Worm (Caenorhabditis elegans) whole organism, late embryonic: Measurements from ENCODE around the gene C07D8.6.
"Not testable (repeated sequence)": the region's sequence is repeated elsewhere in the genome, so short reads cannot be mapped to it uniquely, and the experiment has no call there.

Experiments
- C08G9.2 ChIP-seq: sonication (generic microtip); optimal IDR thresholded peaks from 2 replicates; lab custom pipeline; 2016; ENCODE audit warnings: mild to moderate bottlenecking, missing genetic modification characterization, moderate library complexity, missing compliant biosample characterization
- C38D4.7 ChIP-seq: fragments of 200-800 bp; sonication (Bioruptor generic); optimal IDR thresholded peaks from 2 replicates; lab custom pipeline; 2018; ENCODE audit warnings: mild to moderate bottlenecking, missing genetic modification characterization, moderate library complexity, missing compliant biosample characterization
- F13H6.1 ChIP-seq: sonication (generic microtip); optimal IDR thresholded peaks from 2 replicates; lab custom pipeline; 2016; ENCODE audit warnings: missing genetic modification characterization, missing compliant biosample characterization
- K02D7.2 ChIP-seq: sonication (generic microtip); optimal IDR thresholded peaks from 2 replicates; lab custom pipeline; 2017; ENCODE audit warnings: mild to moderate bottlenecking, missing genetic modification characterization, missing compliant biosample characterization
- K09A11.1 ChIP-seq: sonication (generic microtip); optimal IDR thresholded peaks from 2 replicates; lab custom pipeline; 2017; ENCODE audit warnings: antibody characterized with exemption, mild to moderate bottlenecking, missing genetic modification characterization, missing compliant biosample characterization; ENCODE audit not compliant: insufficient read depth
- Y22D7AL.16 ChIP-seq: sonication (generic microtip); optimal IDR thresholded peaks from 2 replicates; lab custom pipeline; 2016; ENCODE audit warnings: missing genetic modification characterization, missing compliant biosample characterization
- ceh-14 ChIP-seq: sonication (generic microtip); optimal IDR thresholded peaks from 2 replicates; lab custom pipeline; 2016; ENCODE audit warnings: missing genotype, missing genetic modification characterization, missing compliant biosample characterization
- ceh-18 ChIP-seq: sonication (generic microtip); optimal IDR thresholded peaks from 2 replicates; lab custom pipeline; 2016; ENCODE audit warnings: missing genetic modification characterization, missing compliant biosample characterization
- ceh-22 ChIP-seq: sonication (generic microtip); optimal IDR thresholded peaks from 2 replicates; lab custom pipeline; 2017; ENCODE audit warnings: missing biosample characterization, missing genetic modification characterization
- ceh-30 ChIP-seq: fragments of 150-350 bp; optimal IDR thresholded peaks from 2 replicates; lab custom pipeline; 2014; ENCODE audit warnings: missing biosample characterization, missing genetic modification characterization
- ceh-34 ChIP-seq: sonication (generic microtip); optimal IDR thresholded peaks from 2 replicates; lab custom pipeline; 2016; ENCODE audit warnings: mild to moderate bottlenecking, missing genetic modification characterization, missing compliant biosample characterization
- ceh-48 ChIP-seq: sonication (generic microtip); optimal IDR thresholded peaks from 2 replicates; lab custom pipeline; 2016; ENCODE audit warnings: missing genetic modification characterization, inconsistent platforms, missing compliant biosample characterization
- ceh-6 ChIP-seq: fragments of 200-800 bp; sonication (Bioruptor generic); optimal IDR thresholded peaks from 2 replicates; lab custom pipeline; 2018; ENCODE audit warnings: mild to moderate bottlenecking, missing genetic modification characterization, missing compliant biosample characterization
- ceh-9 ChIP-seq: sonication (generic microtip); optimal IDR thresholded peaks from 2 replicates; lab custom pipeline; 2016; ENCODE audit warnings: mild to moderate bottlenecking, missing genetic modification characterization, inconsistent platforms, missing compliant biosample characterization
- che-1 ChIP-seq: sonication (generic microtip); optimal IDR thresholded peaks from 2 replicates; lab custom pipeline; 2016; ENCODE audit warnings: mild to moderate bottlenecking, missing genetic modification characterization, missing compliant biosample characterization
- dmd-4 ChIP-seq: sonication (generic microtip); optimal IDR thresholded peaks from 2 replicates; lab custom pipeline; 2016; ENCODE audit warnings: borderline replicate concordance, missing genetic modification characterization, missing compliant biosample characterization
- ets-4 ChIP-seq: sonication (generic microtip); optimal IDR thresholded peaks from 2 replicates; lab custom pipeline; 2016; ENCODE audit warnings: missing genetic modification characterization, missing compliant biosample characterization
- fkh-6 ChIP-seq: sonication (generic microtip); optimal IDR thresholded peaks from 2 replicates; lab custom pipeline; 2016; ENCODE audit warnings: missing genetic modification characterization, missing compliant biosample characterization
- gmeb-2 ChIP-seq: sonication (generic microtip); optimal IDR thresholded peaks from 2 replicates; lab custom pipeline; 2016; ENCODE audit warnings: missing genetic modification characterization, inconsistent platforms, missing compliant biosample characterization
- hlh-13 ChIP-seq: fragments of 200-800 bp; sonication (Bioruptor generic); optimal IDR thresholded peaks from 2 replicates; lab custom pipeline; 2018; ENCODE audit warnings: mild to moderate bottlenecking, missing genetic modification characterization, missing compliant biosample characterization
- hlh-6 ChIP-seq: sonication (generic microtip); optimal IDR thresholded peaks from 2 replicates; lab custom pipeline; 2016; ENCODE audit warnings: missing genotype, missing genetic modification characterization, missing compliant biosample characterization
- hlh-8 ChIP-seq: sonication (generic microtip); optimal IDR thresholded peaks from 2 replicates; lab custom pipeline; 2016; ENCODE audit warnings: missing genotype, missing genetic modification characterization, missing compliant biosample characterization
- lin-11 ChIP-seq: fragments of 200-800 bp; sonication (Bioruptor generic); optimal IDR thresholded peaks from 2 replicates; lab custom pipeline; 2018; ENCODE audit warnings: mild to moderate bottlenecking, missing genetic modification characterization, missing compliant biosample characterization
- madf-2 ChIP-seq: sonication (generic microtip); optimal IDR thresholded peaks from 2 replicates; lab custom pipeline; 2017; ENCODE audit warnings: missing genetic modification characterization, missing compliant biosample characterization
- odd-2 ChIP-seq: sonication (generic microtip); optimal IDR thresholded peaks from 2 replicates; lab custom pipeline; 2017; ENCODE audit warnings: antibody characterized with exemption, mild to moderate bottlenecking, missing genetic modification characterization, missing compliant biosample characterization
- pha-2 ChIP-seq: sonication (generic microtip); optimal IDR thresholded peaks from 2 replicates; lab custom pipeline; 2017; ENCODE audit warnings: mild to moderate bottlenecking, missing genetic modification characterization, missing compliant biosample characterization
- pha-4 ChIP-seq: fragments of 150-350 bp; optimal IDR thresholded peaks from 2 replicates; lab custom pipeline; 2018; ENCODE audit warnings: missing biosample characterization, missing genetic modification reagents, missing genetic modification characterization
- pqm-1 ChIP-seq: sonication (generic microtip); optimal IDR thresholded peaks from 2 replicates; lab custom pipeline; 2016; ENCODE audit warnings: missing genetic modification characterization, missing compliant biosample characterization
- ref-2 ChIP-seq: sonication (generic microtip); optimal IDR thresholded peaks from 2 replicates; lab custom pipeline; 2016; ENCODE audit warnings: missing genetic modification characterization, missing compliant biosample characterization
- rnt-1 ChIP-seq: sonication (generic microtip); optimal IDR thresholded peaks from 2 replicates; lab custom pipeline; 2016; ENCODE audit warnings: missing genetic modification characterization, missing compliant biosample characterization
- sdc-2 ChIP-seq: sonication (generic microtip); optimal IDR thresholded peaks from 2 replicates; lab custom pipeline; 2016; ENCODE audit warnings: missing genotype, missing genetic modification characterization, missing compliant biosample characterization
- tbx-7 ChIP-seq: sonication (generic microtip); optimal IDR thresholded peaks from 2 replicates; lab custom pipeline; 2016; ENCODE audit warnings: missing genotype, missing genetic modification characterization, missing compliant biosample characterization
- ttx-3 ChIP-seq: sonication (generic microtip); optimal IDR thresholded peaks from 2 replicates; lab custom pipeline; 2016; ENCODE audit warnings: missing genetic modification reagents, missing genetic modification characterization, missing compliant biosample characterization
- unc-42 ChIP-seq: sonication (generic microtip); optimal IDR thresholded peaks from 2 replicates; lab custom pipeline; 2016; ENCODE audit warnings: missing genotype, missing genetic modification characterization, missing compliant biosample characterization
- unc-55 ChIP-seq: sonication (generic microtip); optimal IDR thresholded peaks from 2 replicates; lab custom pipeline; 2017; ENCODE audit warnings: missing biosample characterization, missing genetic modification reagents, missing genetic modification characterization
- ztf-16 ChIP-seq: sonication (generic microtip); optimal IDR thresholded peaks from 2 replicates; lab custom pipeline; 2017; ENCODE audit warnings: missing genetic modification characterization, missing compliant biosample characterization

The C07D8.6 gene

DNA sequence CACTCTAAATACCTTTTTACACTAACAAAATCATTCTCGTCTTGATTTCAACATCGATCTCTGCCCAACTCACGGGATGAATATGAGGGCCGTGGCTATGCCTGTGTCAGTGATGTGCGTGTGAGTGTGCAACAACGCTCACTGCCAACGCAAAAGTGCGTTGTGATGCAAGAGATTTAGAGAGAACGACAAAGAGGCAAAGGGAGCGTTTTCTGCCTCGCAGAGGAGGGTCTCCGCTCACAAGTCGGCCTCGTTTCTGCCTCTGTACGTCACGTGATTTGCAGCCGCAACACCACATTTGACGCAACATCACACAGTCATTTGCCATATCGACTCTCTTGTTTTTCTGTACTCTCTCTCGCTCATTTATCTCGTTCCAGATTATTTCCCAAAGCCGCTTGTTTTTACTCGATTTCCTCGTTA lies 7.0 kb upstream of the C07D8.6 start, which contains the start of gene epg-7 (continued):
- TF ChIP-seq lin-11 (tag; lab: Kevin White, UChicago) (no peak), hlh-13 (GFP tag; lab: Kevin White, UChicago) (no peak), madf-2 (tag; lab: Kevin White, UChicago) (peak; percentile 51), ceh-18 (tag; lab: Kevin White, UChicago) (peak; percentile 88), F13H6.1 (tag; lab: Kevin White, UChicago) (peak; percentile 74), dmd-4 (tag; lab: Kevin White, UChicago) (no peak), K09A11.1 (tag; lab: Kevin White, UChicago) (no peak), ceh-22 (tag; lab: Kevin White, UChicago) (no peak), hlh-8 (no peak), unc-42 (tag; lab: Kevin White, UChicago) (peak; percentile 71), ceh-34 (tag; lab: Kevin White, UChicago) (peak; percentile 63), ref-2 (tag; lab: Kevin White, UChicago) (peak; percentile 82), K02D7.2 (tag; lab: Kevin White, UChicago) (no peak), ceh-9 (tag; lab: Kevin White, UChicago) (no peak), ttx-3 (tag; lab: Kevin White, UChicago) (no peak), ztf-16 (tag; lab: Kevin White, UChicago) (no peak)

ce11 chrX:7340394-7340793 lies 915 bp upstream of the C07D8.6 start:
- TF ChIP-seq rnt-1 (tag; lab: Kevin White, UChicago) (no peak), pha-2 (no peak), odd-2 (no peak), fkh-6 (tag; lab: Kevin White, UChicago) (no peak), che-1 (tag; lab: Kevin White, UChicago) (no peak), sdc-2 (tag; lab: Kevin White, UChicago) (no peak), unc-55 (no peak), ceh-14 (tag; lab: Kevin White, UChicago) (no peak), pha-4 (tag; lab: Kevin White, UChicago) (no peak), gmeb-2 (no peak)

DNA sequence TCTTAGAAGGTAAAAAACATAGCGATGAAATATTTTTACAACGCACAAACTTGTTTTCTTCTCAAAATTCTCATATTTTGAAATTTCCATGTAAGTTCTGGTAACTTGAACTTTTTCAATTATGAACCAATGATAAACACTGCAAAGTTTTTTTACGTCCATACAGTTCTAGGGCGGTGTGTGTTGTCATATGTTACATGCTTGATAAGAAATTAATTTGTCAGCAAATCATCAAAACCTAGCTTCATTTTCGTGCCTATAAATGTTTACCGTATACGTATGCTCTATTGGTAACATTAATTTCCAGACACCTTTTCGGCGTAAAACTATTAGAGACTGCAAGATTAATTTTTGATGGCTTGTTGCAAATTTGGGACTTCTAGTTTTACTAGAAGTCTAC lies 1.9 kb downstream of the C07D8.6 start:
- TF ChIP-seq unc-55, result no peak
- TF ChIP-seq ets-4 (tag; lab: Kevin White, UChicago), result no peak
- TF ChIP-seq tbx-7 (tag; lab: Kevin White, UChicago), result no peak
- TF ChIP-seq pqm-1 (tag; lab: Kevin White, UChicago), result no peak
- no peak for TF ChIP-seq ceh-6 (GFP tag; lab: Kevin White, UChicago)
- TF ChIP-seq K09A11.1 (tag; lab: Kevin White, UChicago), result no peak

ce11 chrX:7343747-7344146 lies 2.4 kb downstream of the C07D8.6 start, which contains the start of gene C07D8.5:
Gene C07D8.5, plus strand, starts transcription at chrX:7344047.
- TF ChIP-seq che-1 (tag; lab: Kevin White, UChicago) (no peak), Y22D7AL.16 (tag; lab: Kevin White, UChicago) (no peak), C38D4.7 (GFP tag; lab: Kevin White, UChicago) (no peak), ttx-3 (tag; lab: Kevin White, UChicago) (no peak), hlh-6 (tag; lab: Kevin White, UChicago) (no peak), ceh-48 (no peak), ceh-18 (tag; lab: Kevin White, UChicago) (no peak)

DNA sequence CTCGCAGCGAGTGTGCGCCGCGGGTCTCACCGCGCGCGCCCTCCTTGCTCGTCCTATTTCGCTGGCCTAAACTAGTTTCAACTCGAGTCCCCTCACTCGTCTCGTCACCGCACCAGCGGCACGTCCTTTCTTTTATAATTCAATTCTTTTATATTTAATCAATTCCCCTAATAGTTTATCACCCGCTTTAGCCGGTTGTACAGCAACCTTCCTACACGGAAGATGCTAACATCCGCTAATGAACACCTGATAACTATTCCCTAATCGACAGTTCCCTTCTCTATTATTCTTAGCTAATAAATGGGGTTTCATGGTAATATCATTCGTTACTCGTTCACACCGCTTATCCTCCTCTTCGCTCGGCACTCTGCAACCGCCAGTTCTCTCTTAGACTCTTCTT lies 24.0 kb downstream of the C07D8.6 start, which contains the start of gene C56G3.2:
TSS of gene C56G3.2 (plus strand) at position 301 of the 400 bp plus-strand sequence.
- not testable (repeated sequence) for TF ChIP-seq C08G9.2, tbx-7, ceh-30 (tag; lab: Kevin White, UChicago)
